Worm (Caenorhabditis elegans): ENCODE measurements around the gene D2007.1.

The D2007.1 gene

ce11 chrIII:8130177-8130902 is 24.9 kb upstream of the D2007.1 start, which contains the start of the genes rpl-21 and C14B9.10 (continued):
- TF ChIP-seq hif-1 (tag; optimal IDR thresholded peaks at IDR 0.05): peak in 1 of 2 experiments; percentile 38
- TF ChIP-seq fkh-10 (GFP tag; optimal IDR thresholded peaks at IDR 0.05): no peak
- peak; percentile 75 for TF ChIP-seq hmg-1.1 (GFP tag; IDR thresholded peaks at IDR 0.05)
- no peak for TF ChIP-seq nhr-237 (tag; optimal IDR thresholded peaks at IDR 0.05)
- no peak for TF ChIP-seq ces-1 (GFP tag; optimal IDR thresholded peaks at IDR 0.05)
- peak; percentile 38 for TF ChIP-seq nhr-77 (tag; optimal IDR thresholded peaks at IDR 0.05)
- TF ChIP-seq mep-1 (tag; optimal IDR thresholded peaks at IDR 0.05): peak; percentile 83
- no peak for TF ChIP-seq ZK546.5 (tag; optimal IDR thresholded peaks at IDR 0.05)
- TF ChIP-seq lin-15B (tag; optimal IDR thresholded peaks at IDR 0.05): no peak
- peak; percentile 1 for TF ChIP-seq duxl-1 (tag; optimal IDR thresholded peaks at IDR 0.05; ENCODE audit: poor library complexity)
- no peak for TF ChIP-seq nhr-111 (GFP tag; optimal IDR thresholded peaks at IDR 0.05)
- TF ChIP-seq set-16 (GFP tag; IDR thresholded peaks at IDR 0.05): no peak
- TF ChIP-seq Y105C5A.15 (GFP tag; IDR thresholded peaks at IDR 0.05): no peak
- no peak for TF ChIP-seq lin-29 (GFP tag; IDR thresholded peaks at IDR 0.05)
- TF ChIP-seq lin-13 (GFP tag; optimal IDR thresholded peaks at IDR 0.05): peak; percentile 46
- no peak for TF ChIP-seq ceh-20 (GFP tag; IDR thresholded peaks at IDR 0.05)
- TF ChIP-seq nhr-41 (GFP tag; IDR thresholded peaks at IDR 0.05): no peak
- TF ChIP-seq madf-9 (GFP tag; conservative IDR thresholded peaks at IDR 0.05): no peak
- TF ChIP-seq nhr-11 (tag; optimal IDR thresholded peaks at IDR 0.05): peak; percentile 67
- peak; percentile 57; the same call in 1 of the 2 replicates for TF ChIP-seq snpc-1.2 (GFP tag; IDR thresholded peaks at IDR 0.05)
- peak in 1 of 2 experiments; percentile 45 for TF ChIP-seq mdl-1 (tag; optimal IDR thresholded peaks at IDR 0.05)
- TF ChIP-seq lin-39 (tag; optimal IDR thresholded peaks at IDR 0.05): no peak
- no peak for TF ChIP-seq fos-1 (tag; optimal IDR thresholded peaks at IDR 0.05)
- no peak for TF ChIP-seq nhr-42 (GFP tag; IDR thresholded peaks at IDR 0.05)
- no peak for TF ChIP-seq lir-3 (tag; optimal IDR thresholded peaks at IDR 0.05)
- no peak for TF ChIP-seq aly-2 (tag; optimal IDR thresholded peaks at IDR 0.05)
- TF ChIP-seq mxl-2 (GFP tag; conservative IDR thresholded peaks at IDR 0.05): no peak
- TF ChIP-seq ZK337.2 (GFP tag; IDR thresholded peaks at IDR 0.05): no peak
- TF ChIP-seq egl-27 (tag; optimal IDR thresholded peaks at IDR 0.05): no peak
- TF ChIP-seq spr-3 (GFP tag; optimal IDR thresholded peaks at IDR 0.05): no peak
- TF ChIP-seq arid-1 (GFP tag; conservative IDR thresholded peaks at IDR 0.05): peak; percentile 87
- no peak for TF ChIP-seq pqm-1 (tag; optimal IDR thresholded peaks at IDR 0.05)
- TF ChIP-seq nhr-48 (tag; optimal IDR thresholded peaks at IDR 0.05): peak; percentile 36
- TF ChIP-seq pha-4 (GFP tag; IDR thresholded peaks at IDR 0.05): no peak
- TF ChIP-seq pha-4 (tag; optimal IDR thresholded peaks at IDR 0.05): peak; percentile 51
- peak; percentile 99 for TF ChIP-seq D1046.2 (GFP tag; IDR thresholded peaks at IDR 0.05)
- no peak for TF ChIP-seq ztf-11 (tag; optimal IDR thresholded peaks at IDR 0.05)
- peak; percentile 79 for TF ChIP-seq T20F7.1 (GFP tag; optimal IDR thresholded peaks at IDR 0.05)
- peak; percentile 78 for TF ChIP-seq dve-1 (tag; optimal IDR thresholded peaks at IDR 0.05; ENCODE audit: insufficient read depth)
- TF ChIP-seq zag-1 (tag; optimal IDR thresholded peaks at IDR 0.05): peak; percentile 3
- no peak for TF ChIP-seq dmd-8 (GFP tag; IDR thresholded peaks at IDR 0.05)
- TF ChIP-seq daf-12 (tag; optimal IDR thresholded peaks at IDR 0.05): no peak
- peak; percentile 70 for TF ChIP-seq hlh-11 (tag; optimal IDR thresholded peaks at IDR 0.05)
- peak; percentile 55; the same call in 1 of the 2 replicates for TF ChIP-seq dmd-9 (GFP tag; IDR thresholded peaks at IDR 0.05)
- TF ChIP-seq mes-2 (tag; optimal IDR thresholded peaks at IDR 0.05; ENCODE audit: poor library complexity, severe bottlenecking): peak; percentile 91

Data from whole organism, L4 larva.